Worm (Caenorhabditis elegans) whole organism, late embryonic: ENCODE data around the gene F38B2.4.

ENCODE experiments used
- F13H6.1 ChIP-seq: sonication (generic microtip); optimal IDR thresholded peaks from 2 replicates; lab custom pipeline; 2016; ENCODE audit warnings: missing genetic modification characterization, missing compliant biosample characterization
- K02D7.2 ChIP-seq: sonication (generic microtip); optimal IDR thresholded peaks from 2 replicates; lab custom pipeline; 2017; ENCODE audit warnings: mild to moderate bottlenecking, missing genetic modification characterization, missing compliant biosample characterization
- K09A11.1 ChIP-seq: sonication (generic microtip); optimal IDR thresholded peaks from 2 replicates; lab custom pipeline; 2017; ENCODE audit warnings: antibody characterized with exemption, mild to moderate bottlenecking, missing genetic modification characterization, missing compliant biosample characterization; ENCODE audit not compliant: insufficient read depth
- T23F11.4 ChIP-seq: fragments of 200-800 bp; sonication (Bioruptor generic); optimal IDR thresholded peaks from 2 replicates; lab custom pipeline; 2018; ENCODE audit warnings: mild to moderate bottlenecking, missing genetic modification characterization, missing compliant biosample characterization
- ahr-1 ChIP-seq: sonication (generic microtip); optimal IDR thresholded peaks from 2 replicates; lab custom pipeline; 2016; ENCODE audit warnings: missing genetic modification characterization, missing compliant biosample characterization
- ceh-14 ChIP-seq: sonication (generic microtip); optimal IDR thresholded peaks from 2 replicates; lab custom pipeline; 2016; ENCODE audit warnings: missing genotype, missing genetic modification characterization, missing compliant biosample characterization
- ceh-18 ChIP-seq: sonication (generic microtip); optimal IDR thresholded peaks from 2 replicates; lab custom pipeline; 2016; ENCODE audit warnings: missing genetic modification characterization, missing compliant biosample characterization
- ceh-19 ChIP-seq: fragments of 200-800 bp; sonication (Bioruptor generic); optimal IDR thresholded peaks from 2 replicates; lab custom pipeline; 2018; ENCODE audit warnings: mild to moderate bottlenecking, missing genetic modification characterization, missing compliant biosample characterization
- ceh-2 ChIP-seq: sonication (generic microtip); optimal IDR thresholded peaks from 2 replicates; lab custom pipeline; 2016; ENCODE audit warnings: missing genotype, missing genetic modification characterization, missing compliant biosample characterization
- ceh-22 ChIP-seq: sonication (generic microtip); optimal IDR thresholded peaks from 2 replicates; lab custom pipeline; 2017; ENCODE audit warnings: missing biosample characterization, missing genetic modification characterization
- ceh-24 ChIP-seq: sonication (generic microtip); optimal IDR thresholded peaks from 2 replicates; lab custom pipeline; 2016; ENCODE audit warnings: mild to moderate bottlenecking, missing genetic modification characterization, missing compliant biosample characterization
- ceh-34 ChIP-seq: sonication (generic microtip); optimal IDR thresholded peaks from 2 replicates; lab custom pipeline; 2016; ENCODE audit warnings: mild to moderate bottlenecking, missing genetic modification characterization, missing compliant biosample characterization
- ceh-6 ChIP-seq: fragments of 200-800 bp; sonication (Bioruptor generic); optimal IDR thresholded peaks from 2 replicates; lab custom pipeline; 2018; ENCODE audit warnings: mild to moderate bottlenecking, missing genetic modification characterization, missing compliant biosample characterization
- ceh-9 ChIP-seq: sonication (generic microtip); optimal IDR thresholded peaks from 2 replicates; lab custom pipeline; 2016; ENCODE audit warnings: mild to moderate bottlenecking, missing genetic modification characterization, inconsistent platforms, missing compliant biosample characterization
- che-1 ChIP-seq: sonication (generic microtip); optimal IDR thresholded peaks from 2 replicates; lab custom pipeline; 2016; ENCODE audit warnings: mild to moderate bottlenecking, missing genetic modification characterization, missing compliant biosample characterization
- dmd-4 ChIP-seq: sonication (generic microtip); optimal IDR thresholded peaks from 2 replicates; lab custom pipeline; 2016; ENCODE audit warnings: borderline replicate concordance, missing genetic modification characterization, missing compliant biosample characterization
- dve-1 ChIP-seq: sonication (generic microtip); optimal IDR thresholded peaks from 2 replicates; lab custom pipeline; 2017; ENCODE audit warnings: antibody characterized with exemption, mild to moderate bottlenecking, missing genetic modification characterization, missing compliant biosample characterization
- elt-2 ChIP-seq: sonication (generic microtip); optimal IDR thresholded peaks from 2 replicates; lab custom pipeline; 2016; ENCODE audit warnings: missing genetic modification reagents, missing genetic modification characterization, missing compliant biosample characterization
- elt-4 ChIP-seq: sonication (generic microtip); optimal IDR thresholded peaks from 2 replicates; lab custom pipeline; 2016; ENCODE audit warnings: missing genetic modification characterization, missing compliant biosample characterization
- ets-4 ChIP-seq: sonication (generic microtip); optimal IDR thresholded peaks from 2 replicates; lab custom pipeline; 2016; ENCODE audit warnings: missing genetic modification characterization, missing compliant biosample characterization
- fax-1 ChIP-seq: sonication (generic microtip); optimal IDR thresholded peaks from 2 replicates; lab custom pipeline; 2016; ENCODE audit warnings: missing genotype, missing genetic modification characterization, missing compliant biosample characterization
- fkh-10 ChIP-seq: fragments of 150-350 bp; optimal IDR thresholded peaks from 2 replicates; lab custom pipeline; 2014; ENCODE audit warnings: missing biosample characterization, missing genetic modification reagents, missing genetic modification characterization
- fkh-6 ChIP-seq: sonication (generic microtip); optimal IDR thresholded peaks from 2 replicates; lab custom pipeline; 2016; ENCODE audit warnings: missing genetic modification characterization, missing compliant biosample characterization
- gmeb-2 ChIP-seq: sonication (generic microtip); optimal IDR thresholded peaks from 2 replicates; lab custom pipeline; 2016; ENCODE audit warnings: missing genetic modification characterization, inconsistent platforms, missing compliant biosample characterization
- hlh-15 ChIP-seq: sonication (generic microtip); optimal IDR thresholded peaks from 2 replicates; lab custom pipeline; 2016; ENCODE audit warnings: missing genetic modification characterization, missing compliant biosample characterization
- hlh-30 ChIP-seq: sonication (generic microtip); optimal IDR thresholded peaks from 2 replicates; lab custom pipeline; 2017; ENCODE audit warnings: antibody characterized with exemption, missing genetic modification characterization, missing compliant biosample characterization; ENCODE audit not compliant: insufficient read depth
- hlh-6 ChIP-seq: sonication (generic microtip); optimal IDR thresholded peaks from 2 replicates; lab custom pipeline; 2016; ENCODE audit warnings: missing genotype, missing genetic modification characterization, missing compliant biosample characterization
- lim-6 ChIP-seq: sonication (generic microtip); optimal IDR thresholded peaks from 2 replicates; lab custom pipeline; 2016; ENCODE audit warnings: missing genetic modification characterization, missing compliant biosample characterization
- lin-11 ChIP-seq: fragments of 200-800 bp; sonication (Bioruptor generic); optimal IDR thresholded peaks from 2 replicates; lab custom pipeline; 2018; ENCODE audit warnings: mild to moderate bottlenecking, missing genetic modification characterization, missing compliant biosample characterization
- mec-3 ChIP-seq: sonication (generic microtip); optimal IDR thresholded peaks from 2 replicates; lab custom pipeline; 2016; ENCODE audit warnings: borderline replicate concordance, missing genetic modification characterization, missing compliant biosample characterization
- nfya-1 ChIP-seq: sonication (generic microtip); optimal IDR thresholded peaks from 2 replicates; lab custom pipeline; 2017; ENCODE audit warnings: missing genetic modification characterization, mild to moderate bottlenecking, missing compliant biosample characterization, antibody characterized with exemption, moderate library complexity
- nhr-11 ChIP-seq: fragments of 150-350 bp; optimal IDR thresholded peaks from 2 replicates; lab custom pipeline; 2014; ENCODE audit warnings: missing biosample characterization, missing genetic modification characterization
- npax-4 ChIP-seq: sonication (generic microtip); optimal IDR thresholded peaks from 2 replicates; lab custom pipeline; 2016; ENCODE audit warnings: missing genetic modification characterization, missing compliant biosample characterization
- odd-2 ChIP-seq: sonication (generic microtip); optimal IDR thresholded peaks from 2 replicates; lab custom pipeline; 2017; ENCODE audit warnings: antibody characterized with exemption, mild to moderate bottlenecking, missing genetic modification characterization, missing compliant biosample characterization
- pag-3 ChIP-seq: sonication (generic microtip); optimal IDR thresholded peaks from 2 replicates; lab custom pipeline; 2016; ENCODE audit warnings: missing compliant biosample characterization, missing genetic modification characterization, borderline replicate concordance
- pat-9 ChIP-seq: fragments of 200-800 bp; sonication (Bioruptor generic); optimal IDR thresholded peaks from 2 replicates; lab custom pipeline; 2018; ENCODE audit warnings: mild to moderate bottlenecking, missing genetic modification characterization, moderate library complexity, missing compliant biosample characterization
- pha-2 ChIP-seq: sonication (generic microtip); optimal IDR thresholded peaks from 2 replicates; lab custom pipeline; 2017; ENCODE audit warnings: mild to moderate bottlenecking, missing genetic modification characterization, missing compliant biosample characterization
- pha-4 ChIP-seq: fragments of 150-350 bp; optimal IDR thresholded peaks from 2 replicates; lab custom pipeline; 2018; ENCODE audit warnings: missing biosample characterization, missing genetic modification reagents, missing genetic modification characterization
- pqm-1 ChIP-seq: sonication (generic microtip); optimal IDR thresholded peaks from 2 replicates; lab custom pipeline; 2016; ENCODE audit warnings: missing genetic modification characterization, missing compliant biosample characterization
- ref-2 ChIP-seq: sonication (generic microtip); optimal IDR thresholded peaks from 2 replicates; lab custom pipeline; 2016; ENCODE audit warnings: missing genetic modification characterization, missing compliant biosample characterization
- sdc-2 ChIP-seq: sonication (generic microtip); optimal IDR thresholded peaks from 2 replicates; lab custom pipeline; 2016; ENCODE audit warnings: missing genotype, missing genetic modification characterization, missing compliant biosample characterization
- sox-2 ChIP-seq: fragments of 200-800 bp; sonication (Bioruptor generic); IDR thresholded peaks from 2 replicates; pipeline ENCODE4 v1.3.6; 2022; ENCODE audit warnings: missing genetic modification reagents, missing genetic modification characterization, missing compliant biosample characterization
- sox-4 ChIP-seq: sonication (generic microtip); optimal IDR thresholded peaks from 2 replicates; lab custom pipeline; 2017; ENCODE audit warnings: mild to moderate bottlenecking, missing genetic modification characterization, inconsistent platforms, missing compliant biosample characterization
- syd-9 ChIP-seq: sonication (generic microtip); optimal IDR thresholded peaks from 2 replicates; lab custom pipeline; 2016; ENCODE audit warnings: mild to moderate bottlenecking, missing genetic modification characterization, moderate library complexity, missing compliant biosample characterization
- tbx-7 ChIP-seq: sonication (generic microtip); optimal IDR thresholded peaks from 2 replicates; lab custom pipeline; 2016; ENCODE audit warnings: missing genotype, missing genetic modification characterization, missing compliant biosample characterization
- ttx-3 ChIP-seq: sonication (generic microtip); optimal IDR thresholded peaks from 2 replicates; lab custom pipeline; 2016; ENCODE audit warnings: missing genetic modification reagents, missing genetic modification characterization, missing compliant biosample characterization
- unc-42 ChIP-seq: sonication (generic microtip); optimal IDR thresholded peaks from 2 replicates; lab custom pipeline; 2016; ENCODE audit warnings: missing genotype, missing genetic modification characterization, missing compliant biosample characterization
- unc-86 ChIP-seq: sonication (generic microtip); optimal IDR thresholded peaks from 2 replicates; lab custom pipeline; 2016; ENCODE audit warnings: missing genetic modification characterization, missing compliant biosample characterization
- zip-5 ChIP-seq: sonication (generic microtip); optimal IDR thresholded peaks from 2 replicates; lab custom pipeline; 2016; ENCODE audit warnings: missing genetic modification characterization, missing compliant biosample characterization

The F38B2.4 gene

ce11 chrX:11257071-11257470 is 30.4 kb downstream of the F38B2.4 start, which contains the start of gene C03A3.1 (continued):
- TF ChIP-seq ceh-24 (tag; lab: Kevin White, UChicago) (no peak), ceh-2 (tag; lab: Kevin White, UChicago) (peak; percentile 12), che-1 (tag; lab: Kevin White, UChicago) (no peak), lim-6 (tag; lab: Kevin White, UChicago) (no peak), ceh-18 (tag; lab: Kevin White, UChicago) (peak; percentile 1), T23F11.4 (GFP tag; lab: Kevin White, UChicago) (no peak), unc-42 (peak; percentile 51), hlh-6 (tag; lab: Kevin White, UChicago) (peak; percentile 58), nhr-11 (tag; lab: Kevin White, UChicago) (no peak), hlh-15 (tag; lab: Kevin White, UChicago) (no peak), ceh-6 (GFP tag; lab: Kevin White, UChicago) (no peak), ref-2 (tag; lab: Kevin White, UChicago) (peak; percentile 16), ceh-22 (tag; lab: Kevin White, UChicago) (no peak), odd-2 (tag; lab: Kevin White, UChicago) (no peak), mec-3 (no peak), pqm-1 (tag; lab: Kevin White, UChicago) (no peak)

DNA sequence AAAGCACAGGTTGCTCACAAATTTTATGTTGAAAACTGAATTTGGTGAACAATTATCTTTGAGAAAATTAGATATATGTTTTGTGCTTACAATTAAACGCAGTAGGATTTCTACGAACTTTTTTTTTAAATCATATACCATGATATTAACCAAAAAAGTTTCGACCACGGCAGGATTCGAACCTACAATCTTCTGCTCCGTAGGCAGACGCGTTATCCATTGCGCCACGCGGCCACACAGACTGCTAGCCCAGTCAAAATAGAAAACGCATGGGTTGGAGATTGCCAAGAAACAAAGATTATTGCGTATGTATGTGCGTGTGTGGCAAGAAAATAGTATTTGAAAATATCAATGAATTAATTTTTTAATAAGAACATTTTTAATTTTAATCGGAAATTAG is 35.1 kb downstream of the F38B2.4 start:
- TF ChIP-seq K02D7.2 (tag; lab: Kevin White, UChicago) (peak; percentile 60), mec-3 (no peak), dve-1 (tag; lab: Kevin White, UChicago) (no peak), pag-3 (no peak), ceh-6 (GFP tag; lab: Kevin White, UChicago) (peak; percentile 68), ceh-2 (tag; lab: Kevin White, UChicago) (peak; percentile 50), tbx-7 (no peak), sox-4 (tag; lab: Kevin White, UChicago) (peak; percentile 45), ceh-9 (tag; lab: Kevin White, UChicago) (no peak), sox-2 (GFP tag; lab: Robert Waterston, UW) (no peak; the same call in 1 of the 2 replicates), elt-4 (no peak), ceh-24 (tag; lab: Kevin White, UChicago) (peak; percentile 5), dmd-4 (no peak), ref-2 (tag; lab: Kevin White, UChicago) (peak; percentile 75), fkh-6 (tag; lab: Kevin White, UChicago) (peak; percentile 61), F13H6.1 (peak; percentile 23), ets-4 (tag; lab: Kevin White, UChicago) (peak; percentile 30), lin-11 (tag; lab: Kevin White, UChicago) (peak; percentile 48), ceh-34 (tag; lab: Kevin White, UChicago) (peak; percentile 38), ttx-3 (tag; lab: Kevin White, UChicago) (peak; percentile 55), nfya-1 (tag; lab: Kevin White, UChicago) (peak; percentile 20), fax-1 (tag; lab: Kevin White, UChicago) (peak; percentile 42), ahr-1 (tag; lab: Kevin White, UChicago) (no peak), syd-9 (peak; percentile 31), ceh-14 (tag; lab: Kevin White, UChicago) (peak; percentile 72), sdc-2 (peak; percentile 61), che-1 (tag; lab: Kevin White, UChicago) (peak; percentile 57), fkh-10 (GFP tag; lab: Kevin White, UChicago) (no peak), elt-2 (tag; lab: Kevin White, UChicago) (peak; percentile 74), pha-2 (tag; lab: Kevin White, UChicago) (no peak), pat-9 (tag; lab: Kevin White, UChicago) (peak; percentile 66), zip-5 (tag; lab: Kevin White, UChicago) (peak; percentile 25), gmeb-2 (tag; lab: Kevin White, UChicago) (peak; percentile 46), ceh-22 (tag; lab: Kevin White, UChicago) (no peak), hlh-6 (tag; lab: Kevin White, UChicago) (peak; percentile 31), hlh-30 (tag; lab: Kevin White, UChicago) (no peak), npax-4 (no peak), ceh-19 (GFP tag; lab: Kevin White, UChicago) (peak; percentile 76), pha-4 (tag; lab: Kevin White, UChicago) (no peak), K09A11.1 (tag; lab: Kevin White, UChicago) (peak; percentile 33), unc-86 (tag; lab: Kevin White, UChicago) (peak; percentile 30), lim-6 (tag; lab: Kevin White, UChicago) (no peak)
